Worm (Caenorhabditis elegans) whole organism, L4 larva: ENCODE results near the gene prp-38.

ENCODE experiments used
- F44E2.7 ChIP-seq: fragments of 200-800 bp; sonication (Bioruptor generic); IDR thresholded peaks from 2 replicates; pipeline ENCODE4 v2.1.2; 2022; ENCODE audit warnings: missing genetic modification characterization, missing compliant biosample characterization
- F49E8.2 ChIP-seq: sonication (generic microtip); optimal IDR thresholded peaks from 2 replicates; lab custom pipeline; 2016; ENCODE audit warnings: missing compliant biosample characterization, mild to moderate bottlenecking, missing genetic modification characterization, borderline replicate concordance
- R02D3.7 ChIP-seq: fragments of 150-350 bp; sonication (generic microtip); optimal IDR thresholded peaks from 3 replicates; lab custom pipeline; 2014; ENCODE audit warnings: missing biosample characterization, missing genetic modification characterization
- Y105C5A.15 ChIP-seq: fragments of 200-800 bp; sonication (Bioruptor generic); IDR thresholded peaks from 2 replicates; pipeline ENCODE4 v1.3.6; 2022; ENCODE audit warnings: missing genetic modification characterization, missing compliant biosample characterization
- Y48G9A.11 ChIP-seq: fragments of 200-800 bp; sonication (Bioruptor generic); IDR thresholded peaks from 2 replicates; pipeline ENCODE4 v1.3.6; 2022; ENCODE audit warnings: missing genetic modification reagents, missing genetic modification characterization, missing compliant biosample characterization
- aly-2 ChIP-seq: sonication (generic microtip); optimal IDR thresholded peaks from 2 replicates; lab custom pipeline; 2018; ENCODE audit warnings: missing biosample characterization, missing genetic modification characterization
- ceh-28 ChIP-seq: fragments of 150-350 bp; optimal IDR thresholded peaks from 2 replicates; lab custom pipeline; 2014; ENCODE audit warnings: missing biosample characterization, missing genetic modification reagents, missing genetic modification characterization
- ceh-32 ChIP-seq: sonication (generic microtip); optimal IDR thresholded peaks from 2 replicates; lab custom pipeline; 2016; ENCODE audit warnings: mild to moderate bottlenecking, missing genetic modification characterization, missing compliant biosample characterization; ENCODE audit not compliant: poor library complexity
- ceh-62 ChIP-seq: sonication (generic microtip); optimal IDR thresholded peaks from 2 replicates; lab custom pipeline; 2017; ENCODE audit warnings: missing biosample characterization, missing genetic modification characterization
- ces-1 ChIP-seq: fragments of 150-350 bp; sonication (generic microtip); optimal IDR thresholded peaks from 4 replicates; lab custom pipeline; 2014; ENCODE audit warnings: missing biosample characterization, missing genetic modification reagents, missing genetic modification characterization
- ctbp-1 ChIP-seq: fragments of 200-800 bp; sonication (Bioruptor generic); IDR thresholded peaks from 2 replicates; pipeline ENCODE4 v1.3.6; 2022; ENCODE audit warnings: missing genetic modification reagents, missing genetic modification characterization, missing compliant biosample characterization
- dmd-8 ChIP-seq: fragments of 200-800 bp; sonication (Bioruptor generic); IDR thresholded peaks from 2 replicates; pipeline ENCODE4 v1.3.6; 2022; ENCODE audit warnings: missing genetic modification characterization, missing compliant biosample characterization
- dmd-9 ChIP-seq: fragments of 200-800 bp; sonication (Bioruptor generic); IDR thresholded peaks from 2 replicates; pipeline ENCODE4 v1.3.6; 2022; ENCODE audit warnings: missing genetic modification reagents, missing genetic modification characterization, missing compliant biosample characterization
- egl-27 ChIP-seq: sonication (generic microtip); optimal IDR thresholded peaks from 3 replicates; lab custom pipeline; 2017; ENCODE audit warnings: missing biosample characterization, missing genetic modification reagents, missing genetic modification characterization
- fkh-10 ChIP-seq: fragments of 150-350 bp; optimal IDR thresholded peaks from 2 replicates; lab custom pipeline; 2014; ENCODE audit warnings: missing biosample characterization, missing genetic modification reagents, missing genetic modification characterization
- hif-1 ChIP-seq, 2 experiments: sonication (generic microtip); optimal IDR thresholded peaks; 2 replicates each; lab custom pipeline; 2016 to 2017; ENCODE audit warnings: missing compliant biosample characterization in 2 of 2, missing genetic modification characterization in 2 of 2, missing genetic modification reagents in 2 of 2, missing genotype in 2 of 2, mild to moderate bottlenecking in 1 of 2
- hlh-11 ChIP-seq: fragments of 200-800 bp; sonication (Bioruptor generic); optimal IDR thresholded peaks from 2 replicates; lab custom pipeline; 2018; ENCODE audit warnings: mild to moderate bottlenecking, missing genetic modification characterization, missing compliant biosample characterization
- hlh-30 ChIP-seq: sonication (generic microtip); optimal IDR thresholded peaks from 2 replicates; lab custom pipeline; 2017; ENCODE audit warnings: antibody characterized with exemption, mild to moderate bottlenecking, missing genetic modification characterization, missing compliant biosample characterization; ENCODE audit not compliant: insufficient read depth
- jun-1 ChIP-seq: fragments of 150-350 bp; optimal IDR thresholded peaks from 2 replicates; lab custom pipeline; 2014; ENCODE audit warnings: missing biosample characterization, missing genetic modification reagents, missing genetic modification characterization
- lim-7 ChIP-seq: fragments of 200-800 bp; sonication (Bioruptor generic); IDR thresholded peaks from 2 replicates; pipeline ENCODE4 v1.3.6; 2022; ENCODE audit warnings: missing genetic modification characterization, missing compliant biosample characterization
- lin-15B ChIP-seq: fragments of 150-350 bp; sonication (generic microtip); optimal IDR thresholded peaks from 3 replicates; lab custom pipeline; 2014; ENCODE audit warnings: missing biosample characterization, missing genetic modification characterization
- lin-38 ChIP-seq: fragments of 200-800 bp; sonication (Bioruptor generic); IDR thresholded peaks from 2 replicates; pipeline ENCODE4 v1.3.6; 2022; ENCODE audit warnings: missing genetic modification reagents, missing genetic modification characterization, missing compliant biosample characterization
- lsy-2 ChIP-seq, 2 experiments: fragments of 150-350 bp in 1 of 2; sonication (generic microtip) in 1 of 2; optimal IDR thresholded peaks; 2 replicates each; lab custom pipeline; 2014 to 2017; ENCODE audit warnings: missing biosample characterization in 2 of 2, missing genetic modification characterization in 2 of 2
- madf-9 ChIP-seq: fragments of 200-800 bp; sonication (Bioruptor generic); conservative IDR thresholded peaks from 2 replicates; pipeline ENCODE4 v1.3.6; 2022; ENCODE audit warnings: missing genetic modification reagents, missing genetic modification characterization, missing compliant biosample characterization
- mes-2 ChIP-seq: sonication (generic microtip); optimal IDR thresholded peaks from 2 replicates; lab custom pipeline; 2016; ENCODE audit warnings: missing genotype, mild to moderate bottlenecking, missing genetic modification characterization, missing compliant biosample characterization; ENCODE audit not compliant: poor library complexity, severe bottlenecking
- nhr-11 ChIP-seq: fragments of 150-350 bp; optimal IDR thresholded peaks from 2 replicates; lab custom pipeline; 2014; ENCODE audit warnings: missing biosample characterization, missing genetic modification characterization
- nhr-237 ChIP-seq: sonication (generic microtip); optimal IDR thresholded peaks from 2 replicates; lab custom pipeline; 2017; ENCODE audit warnings: missing biosample characterization, missing genetic modification characterization
- nhr-42 ChIP-seq: fragments of 200-800 bp; sonication (Bioruptor generic); IDR thresholded peaks from 2 replicates; pipeline ENCODE4 v1.3.6; 2022; ENCODE audit warnings: missing genetic modification characterization, missing compliant biosample characterization
- set-16 ChIP-seq: fragments of 200-800 bp; sonication (Bioruptor generic); IDR thresholded peaks from 2 replicates; pipeline ENCODE4 v1.3.6; 2022; ENCODE audit warnings: missing genetic modification reagents, missing genetic modification characterization, missing compliant biosample characterization
- skn-1 ChIP-seq: fragments of 150-350 bp; optimal IDR thresholded peaks from 2 replicates; lab custom pipeline; 2014; ENCODE audit warnings: missing biosample characterization, missing genetic modification characterization
- snpc-4 ChIP-seq: fragments of 150-350 bp; optimal IDR thresholded peaks from 2 replicates; lab custom pipeline; 2014; ENCODE audit warnings: missing biosample characterization, missing genetic modification characterization
- spr-1 ChIP-seq: sonication (generic microtip); optimal IDR thresholded peaks from 2 replicates; lab custom pipeline; 2016; ENCODE audit warnings: mild to moderate bottlenecking, missing genetic modification characterization, missing compliant biosample characterization
- tag-97 ChIP-seq: fragments of 200-800 bp; sonication (Bioruptor generic); IDR thresholded peaks from 2 replicates; pipeline ENCODE4 v1.3.6; 2022; ENCODE audit warnings: missing genetic modification characterization, missing compliant biosample characterization
- tra-1 ChIP-seq: fragments of 200-800 bp; sonication (Bioruptor generic); IDR thresholded peaks from 2 replicates; pipeline ENCODE4 v1.3.6; 2022; ENCODE audit warnings: missing genetic modification reagents, missing genetic modification characterization, missing compliant biosample characterization
- unc-62 ChIP-seq, 3 experiments: fragments of 150-350 bp in 1 of 3; sonication (generic microtip); optimal IDR thresholded peaks in 2 of 3; peaks in 1 of 3; 1 replicate in 1 of 3; 2 replicates in 2 of 3; lab custom pipeline; 2014 to 2017; ENCODE audit warnings: missing biosample characterization in 3 of 3, missing genetic modification characterization in 3 of 3, missing genetic modification reagents in 3 of 3, missing genotype in 1 of 3
- vab-7 ChIP-seq: fragments of 200-800 bp; sonication (Bioruptor generic); IDR thresholded peaks from 2 replicates; pipeline ENCODE4 v1.3.6; 2022; ENCODE audit warnings: missing genetic modification reagents, missing genetic modification characterization, missing compliant biosample characterization
- zag-1 ChIP-seq: fragments of 150-350 bp; optimal IDR thresholded peaks from 2 replicates; lab custom pipeline; 2014; ENCODE audit warnings: missing biosample characterization, missing genetic modification characterization
- zfp-2 ChIP-seq: sonication (generic microtip); optimal IDR thresholded peaks from 2 replicates; lab custom pipeline; 2016; ENCODE audit warnings: mild to moderate bottlenecking, missing genetic modification characterization, missing compliant biosample characterization
- zfp-3 ChIP-seq: fragments of 200-800 bp; sonication (Bioruptor generic); conservative IDR thresholded peaks from 2 replicates; pipeline ENCODE4 v1.3.6; 2022; ENCODE audit warnings: missing genetic modification reagents, missing genetic modification characterization, missing compliant biosample characterization
- zip-11 ChIP-seq: fragments of 200-800 bp; sonication (Bioruptor generic); IDR thresholded peaks from 2 replicates; pipeline ENCODE4 v1.3.6; 2022; ENCODE audit warnings: missing genetic modification characterization, missing compliant biosample characterization
- ztf-7 ChIP-seq: fragments of 150-350 bp; optimal IDR thresholded peaks from 2 replicates; lab custom pipeline; 2014; ENCODE audit warnings: missing biosample characterization, missing genetic modification characterization

prp-38 gene

ce11 chrV:10832862-10833261, 27.0 kb upstream of the prp-38 start:
- TF ChIP-seq ceh-32 (tag; lab: Kevin White, UChicago): no peak
- TF ChIP-seq zfp-2 (tag; lab: Kevin White, UChicago): no peak
- TF ChIP-seq zfp-3: no peak
- no peak for TF ChIP-seq mes-2 (tag; lab: Kevin White, UChicago)
- no peak for TF ChIP-seq lin-38 (GFP tag; lab: Robert Waterston, UW)
- no peak for TF ChIP-seq hlh-11
- TF ChIP-seq, all 104 proteins: peak for 0

ce11 chrV:10824711-10825110, 18.9 kb upstream of the prp-38 start, which contains the start of gene nrx-1:
TSS of gene nrx-1 (plus strand) at chrV:10825011.
- TF ChIP-seq lim-7 (GFP tag; lab: Robert Waterston, UW): no peak
- no peak for TF ChIP-seq egl-27 (tag; lab: Kevin White, UChicago)
- no peak for TF ChIP-seq snpc-4
- no peak for TF ChIP-seq ceh-28 (tag; lab: Kevin White, UChicago)
- TF ChIP-seq R02D3.7 (tag; lab: Kevin White, UChicago): no peak
- TF ChIP-seq Y48G9A.11: no peak
- TF ChIP-seq tag-97 (GFP tag; lab: Robert Waterston, UW): no peak
- no peak for TF ChIP-seq dmd-9 (GFP tag; lab: Robert Waterston, UW)
- no peak for TF ChIP-seq madf-9
- no peak for TF ChIP-seq vab-7
- no peak for TF ChIP-seq lin-15B (tag; lab: Kevin White, UChicago)
- TF ChIP-seq ztf-7 (tag; lab: Kevin White, UChicago): no peak
- no peak for TF ChIP-seq nhr-237 (tag; lab: Kevin White, UChicago)

ce11 chrV:10818498-10818897, 12.7 kb upstream of the prp-38 start:
- no peak for TF ChIP-seq zag-1 (tag; lab: Kevin White, UChicago)
- TF ChIP-seq ces-1 (GFP tag; lab: Kevin White, UChicago): peak; percentile 48

- TF ChIP-seq skn-1 (tag; lab: Kevin White, UChicago) (no peak), ctbp-1 (GFP tag; lab: Robert Waterston, UW) (0 out of 2 replicates have a peak, but pooled peaks have one; percentile 25), ces-1 (GFP tag; lab: Kevin White, UChicago) (peak; percentile 71), set-16 (no peak), lin-38 (GFP tag; lab: Robert Waterston, UW) (no peak), nhr-11 (no peak), F44E2.7 (no peak), vab-7 (no peak), nhr-42 (GFP tag; lab: Robert Waterston, UW) (no peak)
Observed at ce11 chrV:10816831-10817230, 11.0 kb upstream of the prp-38 start.

ce11 chrV:10814333-10814732, 8.5 kb upstream of the prp-38 start:
- TF ChIP-seq unc-62 (GFP tag; optimal IDR thresholded peaks at IDR 0.05 in 1 of 2; lab: Kevin White, UChicago): peak in 1 of 2 experiments; percentile 91
- no peak for TF ChIP-seq unc-62 (tag; optimal IDR thresholded peaks at IDR 0.05; lab: Kevin White, UChicago)
- TF ChIP-seq tra-1 (GFP tag; lab: Robert Waterston, UW): no peak

- TF ChIP-seq jun-1 (no peak), fkh-10 (GFP tag; lab: Kevin White, UChicago) (no peak), F49E8.2 (peak; percentile 72), aly-2 (tag; lab: Kevin White, UChicago) (no peak), hif-1 (tag; optimal IDR thresholded peaks at IDR 0.05; lab: Kevin White, UChicago) (no peak), Y48G9A.11 (peak; percentile 44; the same call in 1 of the 2 replicates), lsy-2 (tag; optimal IDR thresholded peaks at IDR 0.05; lab: Kevin White, UChicago) (no peak), lin-38 (GFP tag; lab: Robert Waterston, UW) (peak; percentile 86), dmd-8 (GFP tag; lab: Robert Waterston, UW) (no peak), hlh-30 (tag; lab: Kevin White, UChicago) (peak; percentile 61), mes-2 (tag; lab: Kevin White, UChicago) (peak; percentile 66), ceh-62 (tag; lab: Kevin White, UChicago) (no peak), Y105C5A.15 (GFP tag; lab: Robert Waterston, UW) (no peak), spr-1 (tag; lab: Kevin White, UChicago) (no peak), egl-27 (tag; lab: Kevin White, UChicago) (no peak), zip-11 (GFP tag; lab: Robert Waterston, UW) (no peak)
Observed at ce11 chrV:10813425-10814156, 7.8 kb upstream of the prp-38 start, which contains the start of the genes C29A12.1 and lig-1. TSS of gene C29A12.1 (minus strand) at chrV:10813487. TSS of gene lig-1 (plus strand) at chrV:10814106.
